Fruit fly (Drosophila melanogaster) whole organism, embryonic: ENCODE data around the gene CheA75a.

Experiments used
- Ada2b ChIP-seq: fragments of 200-800 bp; sonication (Bioruptor generic); IDR thresholded peaks from 2 replicates; pipeline ENCODE4 v1.3.6; 2022; ENCODE audit warnings: missing biosample characterization, missing genetic modification characterization
- Antp ChIP-seq: fragments of 200-800 bp; sonication (Bioruptor generic); optimal IDR thresholded peaks from 3 replicates; lab custom pipeline; 2016; ENCODE audit warnings: missing biosample characterization, missing genetic modification characterization
- Atf-2 ChIP-seq: fragments of 200-800 bp; sonication (Bioruptor generic); optimal IDR thresholded peaks from 2 replicates; lab custom pipeline; 2016; ENCODE audit warnings: missing biosample characterization, missing genetic modification characterization
- Atf6 ChIP-seq: fragments of 200-800 bp; sonication (Bioruptor generic); IDR thresholded peaks from 2 replicates; pipeline ENCODE4 v1.3.6; 2022; ENCODE audit warnings: missing biosample characterization, missing genetic modification characterization
- Bdp1 ChIP-seq: fragments of 200-800 bp; sonication (Bioruptor generic); optimal IDR thresholded peaks from 3 replicates; lab custom pipeline; 2016; ENCODE audit warnings: missing biosample characterization, missing genetic modification characterization
- Blimp-1 ChIP-seq: fragments of 200-800 bp; sonication (Bioruptor generic); optimal IDR thresholded peaks from 3 replicates; lab custom pipeline; 2018; ENCODE audit warnings: missing biosample characterization, missing genetic modification characterization, mild to moderate bottlenecking, moderate library complexity, missing genetic modification reagents
- CG10267 ChIP-seq: fragments of 200-800 bp; sonication (Bioruptor generic); optimal IDR thresholded peaks from 2 replicates; lab custom pipeline; 2018; ENCODE audit warnings: missing biosample characterization, mild to moderate bottlenecking, missing genetic modification characterization, moderate library complexity
- CG12071 ChIP-seq: fragments of 200-800 bp; sonication (Bioruptor generic); optimal IDR thresholded peaks from 3 replicates; lab custom pipeline; 2018; ENCODE audit warnings: missing biosample characterization, mild to moderate bottlenecking, missing genetic modification characterization
- CG12236 ChIP-seq: fragments of 200-800 bp; sonication (Bioruptor generic); optimal IDR thresholded peaks from 2 replicates; lab custom pipeline; 2016; ENCODE audit warnings: missing biosample characterization, missing genetic modification characterization
- CG15011 ChIP-seq: fragments of 200-800 bp; sonication (Bioruptor generic); optimal IDR thresholded peaks from 3 replicates; lab custom pipeline; 2018; ENCODE audit warnings: missing biosample characterization, mild to moderate bottlenecking, missing genetic modification characterization
- CG15514 ChIP-seq: fragments of 200-800 bp; sonication (Bioruptor generic); optimal IDR thresholded peaks from 3 replicates; lab custom pipeline; 2017; ENCODE audit warnings: missing biosample characterization, missing genetic modification characterization, mild to moderate bottlenecking, moderate library complexity, missing genetic modification reagents
- CG1602 ChIP-seq: fragments of 200-800 bp; sonication (Bioruptor generic); optimal IDR thresholded peaks from 3 replicates; lab custom pipeline; 2016; ENCODE audit warnings: missing biosample characterization, missing genetic modification characterization
- CG17829 ChIP-seq: fragments of 200-800 bp; optimal IDR thresholded peaks from 2 replicates; lab custom pipeline; 2019; ENCODE audit warnings: missing biosample characterization, mild to moderate bottlenecking, missing genetic modification characterization, moderate library complexity
- CG2202 ChIP-seq: fragments of 200-800 bp; sonication (Bioruptor generic); optimal IDR thresholded peaks from 2 replicates; lab custom pipeline; 2018; ENCODE audit warnings: missing biosample characterization, mild to moderate bottlenecking, missing genetic modification characterization
- CG31441 ChIP-seq: fragments of 200-800 bp; sonication (Bioruptor generic); IDR thresholded peaks from 2 replicates; pipeline ENCODE4 v1.3.6; 2022; ENCODE audit warnings: missing biosample characterization, missing genetic modification characterization
- CG32532 ChIP-seq: fragments of 200-800 bp; sonication (Bioruptor generic); IDR thresholded peaks from 2 replicates; pipeline ENCODE4 v1.3.6; 2022; ENCODE audit warnings: missing biosample characterization, missing genetic modification characterization
- CG7556 ChIP-seq: fragments of 200-800 bp; sonication (Bioruptor generic); optimal IDR thresholded peaks from 2 replicates; lab custom pipeline; 2017; ENCODE audit warnings: missing biosample characterization, mild to moderate bottlenecking, missing genetic modification characterization
- CG7786 ChIP-seq: fragments of 200-800 bp; sonication (Bioruptor generic); optimal IDR thresholded peaks from 2 replicates; lab custom pipeline; 2016; ENCODE audit warnings: missing biosample characterization, missing genetic modification characterization
- CG7839 ChIP-seq: fragments of 200-800 bp; sonication (Bioruptor generic); optimal IDR thresholded peaks from 3 replicates; lab custom pipeline; 2018; ENCODE audit warnings: missing biosample characterization, mild to moderate bottlenecking, missing genetic modification characterization, moderate library complexity
- CG8765 ChIP-seq: fragments of 200-800 bp; sonication (Bioruptor generic); IDR thresholded peaks from 2 replicates; pipeline ENCODE4 v1.3.6; 2022; ENCODE audit warnings: missing biosample characterization, missing genetic modification characterization
- CG9817 ChIP-seq: fragments of 200-800 bp; sonication (Bioruptor generic); optimal IDR thresholded peaks from 2 replicates; lab custom pipeline; 2018; ENCODE audit warnings: missing biosample characterization, mild to moderate bottlenecking, missing genetic modification characterization, moderate library complexity
- CHES-1-like ChIP-seq: fragments of 200-800 bp; sonication (Bioruptor generic); optimal IDR thresholded peaks from 2 replicates; lab custom pipeline; 2016; ENCODE audit warnings: missing biosample characterization, missing genetic modification characterization
- Chrac-16 ChIP-seq: fragments of 200-800 bp; sonication (Bioruptor generic); optimal IDR thresholded peaks from 3 replicates; lab custom pipeline; 2016; ENCODE audit warnings: missing biosample characterization, missing genetic modification characterization
- CoRest ChIP-seq: fragments of 200-800 bp; sonication (Bioruptor generic); optimal IDR thresholded peaks from 3 replicates; lab custom pipeline; 2018; ENCODE audit warnings: missing biosample characterization, mild to moderate bottlenecking, missing genetic modification characterization, moderate library complexity
- Dbx ChIP-seq: fragments of 200-800 bp; sonication (Bioruptor generic); IDR thresholded peaks from 3 replicates; pipeline ENCODE4 v1.3.6; 2022; ENCODE audit warnings: missing biosample characterization, missing genetic modification characterization
- Eip74EF ChIP-seq, 2 experiments: fragments of 200-800 bp in 1 of 2; fragments of >200 bp in 1 of 2; sonication (Bioruptor generic) in 1 of 2; optimal IDR thresholded peaks; 2 replicates each; lab custom pipeline; 2017 to 2019; ENCODE audit warnings: missing biosample characterization in 2 of 2, missing genetic modification characterization in 2 of 2, mild to moderate bottlenecking in 1 of 2, moderate library complexity in 1 of 2
- MBD-R2 ChIP-seq: fragments of 200-800 bp; sonication (Bioruptor generic); IDR thresholded peaks from 2 replicates; pipeline ENCODE4 v1.3.6; 2022; ENCODE audit warnings: missing biosample characterization, missing genetic modification characterization
- Oli ChIP-seq: fragments of 200-800 bp; sonication (Bioruptor generic); optimal IDR thresholded peaks from 2 replicates; lab custom pipeline; 2018; ENCODE audit warnings: missing biosample characterization, mild to moderate bottlenecking, missing genetic modification characterization, moderate library complexity
- PHDP ChIP-seq: fragments of 200-800 bp; sonication (Bioruptor generic); optimal IDR thresholded peaks from 3 replicates; lab custom pipeline; 2018; ENCODE audit warnings: missing biosample characterization, mild to moderate bottlenecking, missing genetic modification characterization, moderate library complexity
- Ptx1 ChIP-seq: fragments of 200-800 bp; sonication (Bioruptor generic); IDR thresholded peaks from 2 replicates; pipeline ENCODE4 v1.3.6; 2022; ENCODE audit warnings: missing biosample characterization, missing genetic modification characterization
- Sox102F ChIP-seq: fragments of 200-800 bp; sonication (Bioruptor generic); optimal IDR thresholded peaks from 2 replicates; lab custom pipeline; 2018; ENCODE audit warnings: missing biosample characterization, mild to moderate bottlenecking, missing genetic modification characterization, moderate library complexity
- Ssrp ChIP-seq: fragments of 200-800 bp; sonication (Bioruptor generic); optimal IDR thresholded peaks from 2 replicates; lab custom pipeline; 2018; ENCODE audit warnings: missing biosample characterization, mild to moderate bottlenecking, missing genetic modification characterization, moderate library complexity
- ab ChIP-seq: fragments of 200-800 bp; sonication (Bioruptor generic); optimal IDR thresholded peaks from 2 replicates; lab custom pipeline; 2016; ENCODE audit warnings: missing biosample characterization, missing genetic modification characterization
- ato ChIP-seq: fragments of 200-800 bp; sonication (Bioruptor generic); IDR thresholded peaks from 2 replicates; pipeline ENCODE4 v1.3.6; 2022; ENCODE audit warnings: missing biosample characterization, missing genetic modification characterization; ENCODE audit not compliant: partially characterized antibody
- az2 ChIP-seq: fragments of 200-800 bp; sonication (Bioruptor generic); optimal IDR thresholded peaks from 3 replicates; lab custom pipeline; 2016; ENCODE audit warnings: missing biosample characterization, missing genetic modification characterization
- bowl ChIP-seq: fragments of 200-800 bp; sonication (Bioruptor generic); IDR thresholded peaks from 2 replicates; pipeline ENCODE4 v1.3.6; 2022; ENCODE audit warnings: missing biosample characterization, missing genetic modification characterization
- dmrt11E ChIP-seq: fragments of 200-800 bp; sonication (Bioruptor generic); optimal IDR thresholded peaks from 3 replicates; lab custom pipeline; 2018; ENCODE audit warnings: missing biosample characterization, mild to moderate bottlenecking, missing genetic modification characterization, moderate library complexity
- dmrt99B ChIP-seq: fragments of 200-800 bp; sonication (Bioruptor generic); optimal IDR thresholded peaks from 2 replicates; lab custom pipeline; 2018; ENCODE audit warnings: missing biosample characterization, mild to moderate bottlenecking, missing genetic modification characterization, moderate library complexity
- grau ChIP-seq: fragments of 200-800 bp; optimal IDR thresholded peaks from 3 replicates; lab custom pipeline; 2019; ENCODE audit warnings: missing biosample characterization, mild to moderate bottlenecking, missing genetic modification characterization, moderate library complexity
- gt ChIP-seq: fragments of 200-800 bp; sonication (Bioruptor generic); IDR thresholded peaks from 2 replicates; pipeline ENCODE4 v1.3.6; 2022; ENCODE audit warnings: missing biosample characterization, missing genetic modification characterization
- jing ChIP-seq: fragments of 200-800 bp; sonication (Bioruptor generic); optimal IDR thresholded peaks from 2 replicates; lab custom pipeline; 2018; ENCODE audit warnings: missing biosample characterization, mild to moderate bottlenecking, missing genetic modification characterization
- sc ChIP-seq, 3 experiments: fragments of >200 bp in 2 of 3; fragments of 200-800 bp in 1 of 3; sonication (Bioruptor generic) in 1 of 3; optimal IDR thresholded peaks; 2 replicates in 2 of 3; 3 replicates in 1 of 3; lab custom pipeline; 2017; ENCODE audit warnings: mild to moderate bottlenecking in 1 of 3, missing biosample characterization in 1 of 3, missing genetic modification characterization in 1 of 3, missing genetic modification reagents in 1 of 3
- sens ChIP-seq: fragments of 200-800 bp; sonication (Bioruptor generic); peaks from one replicate; lab custom pipeline; 2016; ENCODE audit warnings: missing biosample characterization, missing genetic modification characterization
- sim ChIP-seq: fragments of 200-800 bp; sonication (Bioruptor generic); IDR thresholded peaks from 2 replicates; pipeline ENCODE4 v1.3.6; 2022; ENCODE audit warnings: missing biosample characterization, missing genetic modification characterization
- sima ChIP-seq: fragments of 200-800 bp; sonication (Bioruptor generic); optimal IDR thresholded peaks from 2 replicates; lab custom pipeline; 2016; ENCODE audit warnings: missing biosample characterization, missing genetic modification characterization
- sisA ChIP-seq: fragments of 200-800 bp; sonication (Bioruptor generic); IDR thresholded peaks from 2 replicates; pipeline ENCODE4 v1.3.6; 2022; ENCODE audit warnings: missing biosample characterization, missing genetic modification characterization
- sna ChIP-seq: fragments of 200-800 bp; sonication (Bioruptor generic); IDR thresholded peaks from 2 replicates; pipeline ENCODE4 v1.3.6; 2022; ENCODE audit warnings: missing biosample characterization, missing genetic modification characterization; ENCODE audit not compliant: partially characterized antibody
- sqz ChIP-seq: fragments of 200-800 bp; sonication (Bioruptor generic); optimal IDR thresholded peaks from 3 replicates; lab custom pipeline; 2018; ENCODE audit warnings: missing biosample characterization, mild to moderate bottlenecking, missing genetic modification characterization
- stc ChIP-seq: fragments of 200-800 bp; sonication (Bioruptor generic); IDR thresholded peaks from 2 replicates; pipeline ENCODE4 v1.3.6; 2022; ENCODE audit warnings: missing biosample characterization, missing genetic modification characterization
- twi ChIP-seq: fragments of 200-800 bp; optimal IDR thresholded peaks from 2 replicates; lab custom pipeline; 2019; ENCODE audit warnings: missing biosample characterization, mild to moderate bottlenecking, missing genetic modification characterization, moderate library complexity
- unpg ChIP-seq: fragments of 200-800 bp; sonication (Bioruptor generic); optimal IDR thresholded peaks from 3 replicates; lab custom pipeline; 2018; ENCODE audit warnings: missing biosample characterization, mild to moderate bottlenecking, missing genetic modification characterization, moderate library complexity
- usp ChIP-seq: fragments of >200 bp; optimal IDR thresholded peaks from 2 replicates; lab custom pipeline; 2017; ENCODE audit warnings: missing biosample characterization, missing genetic modification characterization

CheA75a gene

dm6 chr3L:18227411-18227716 is 24.5 kb upstream of the CheA75a start (continued):
- TF ChIP-seq CG12071 (GFP tag; lab: Kevin White, UChicago) (no peak), Eip74EF (GFP tag; optimal IDR thresholded peaks at IDR 0.05; lab: Kevin White, UChicago) (peak in 1 of 2 experiments; percentile 28), Bdp1 (GFP tag; lab: Kevin White, UChicago) (no peak), Antp (GFP tag; lab: Kevin White, UChicago) (no peak), unpg (GFP tag; lab: Kevin White, UChicago) (peak; percentile 12), MBD-R2 (GFP tag; lab: Robert Waterston, UW) (no peak), CHES-1-like (GFP tag; lab: Kevin White, UChicago) (no peak), dmrt99B (tag; lab: Kevin White, UChicago) (no peak), CG2202 (tag; lab: Kevin White, UChicago) (peak; percentile 15), stc (no peak), Chrac-16 (GFP tag; lab: Kevin White, UChicago) (no peak), ab (GFP tag; lab: Kevin White, UChicago) (no peak), CG1602 (GFP tag; lab: Kevin White, UChicago) (peak; percentile 19), CoRest (tag; lab: Kevin White, UChicago) (peak; percentile 71), bowl (GFP tag; lab: Robert Waterston, UW) (no peak), CG15011 (no peak), Ssrp (tag; lab: Kevin White, UChicago) (peak; percentile 73), Dbx (GFP tag; lab: Robert Waterston, UW) (no peak), PHDP (tag; lab: Kevin White, UChicago) (peak; percentile 37), CG9817 (no peak), CG10267 (peak; percentile 27), Atf6 (GFP tag; lab: Robert Waterston, UW) (no peak), Sox102F (peak; percentile 68), Ptx1 (GFP tag; lab: Robert Waterston, UW) (no peak), sna (GFP tag; lab: Robert Waterston, UW) (no peak), dmrt11E (tag; lab: Kevin White, UChicago) (peak; percentile 81), sc (optimal IDR thresholded peaks at IDR 0.05; lab: Kevin White, UChicago) (no peak), sc (GFP tag; optimal IDR thresholded peaks at IDR 0.05; lab: Kevin White, UChicago) (peak; percentile 42), CG32532 (GFP tag; lab: Robert Waterston, UW) (no peak), sens (GFP tag; lab: Kevin White, UChicago) (no peak), gt (GFP tag; lab: Robert Waterston, UW) (no peak), sima (no peak), CG8765 (GFP tag; lab: Robert Waterston, UW) (no peak), CG7786 (GFP tag; lab: Kevin White, UChicago) (no peak), sim (GFP tag; lab: Robert Waterston, UW) (no peak), CG15514 (GFP tag; lab: Kevin White, UChicago) (no peak), sqz (GFP tag; lab: Kevin White, UChicago) (peak; percentile 76), CG17829 (peak; percentile 66), CG7556 (peak; percentile 22), twi (peak; percentile 9), jing (GFP tag; lab: Kevin White, UChicago) (no peak), ato (GFP tag; lab: Robert Waterston, UW) (no peak), Ada2b (GFP tag; lab: Robert Waterston, UW) (no peak), CG12236 (GFP tag; lab: Kevin White, UChicago) (no peak), grau (tag; lab: Kevin White, UChicago) (peak; percentile 48), CG31441 (GFP tag; lab: Robert Waterston, UW) (peak; percentile 59), az2 (GFP tag; lab: Kevin White, UChicago) (peak; percentile 38), Atf-2 (no peak), Oli (tag; lab: Kevin White, UChicago) (peak; percentile 15), Blimp-1 (peak; percentile 16), usp (GFP tag; lab: Kevin White, UChicago) (no peak), CG7839 (peak; percentile 46), sisA (GFP tag; lab: Robert Waterston, UW) (no peak)
